Fruit fly (Drosophila melanogaster) whole organism, embryonic: ENCODE measurements around the gene mus301.

Experiments used
- CG10209 ChIP-seq: fragments of 200-800 bp; sonication (Bioruptor generic); optimal IDR thresholded peaks from 3 replicates; lab custom pipeline; 2017; ENCODE audit warnings: missing biosample characterization, mild to moderate bottlenecking, missing genetic modification characterization, missing genetic modification reagents
- CG12155 ChIP-seq: fragments of 200-800 bp; sonication (Bioruptor generic); optimal IDR thresholded peaks from 3 replicates; lab custom pipeline; 2016; ENCODE audit warnings: missing biosample characterization, missing genetic modification characterization
- CG13894 ChIP-seq: fragments of 200-800 bp; sonication (Bioruptor generic); optimal IDR thresholded peaks from 3 replicates; lab custom pipeline; 2018; ENCODE audit warnings: missing biosample characterization, mild to moderate bottlenecking, missing genetic modification characterization, moderate library complexity
- CG14050 ChIP-seq: fragments of 200-800 bp; sonication (Bioruptor generic); IDR thresholded peaks from 3 replicates; pipeline ENCODE4 v1.3.6; 2022; ENCODE audit warnings: missing biosample characterization, missing genetic modification characterization
- CG14860 ChIP-seq: fragments of 200-800 bp; sonication (Bioruptor generic); IDR thresholded peaks from 3 replicates; pipeline ENCODE4 v1.3.6; 2022; ENCODE audit warnings: missing biosample characterization, missing genetic modification characterization; ENCODE audit not compliant: partially characterized antibody
- CG15696 ChIP-seq: fragments of 200-800 bp; sonication (Bioruptor generic); optimal IDR thresholded peaks from 2 replicates; lab custom pipeline; 2019; ENCODE audit warnings: missing biosample characterization, mild to moderate bottlenecking, missing genetic modification characterization, moderate library complexity
- CG2120 ChIP-seq: fragments of 200-800 bp; sonication (Bioruptor generic); optimal IDR thresholded peaks from 3 replicates; lab custom pipeline; 2016; ENCODE audit warnings: missing biosample characterization, missing genetic modification characterization
- CG31365 ChIP-seq: fragments of 200-800 bp; sonication (Bioruptor generic); optimal IDR thresholded peaks from 2 replicates; lab custom pipeline; 2018; ENCODE audit warnings: missing biosample characterization, mild to moderate bottlenecking, missing genetic modification characterization
- CG3281 ChIP-seq: fragments of 200-800 bp; sonication (Bioruptor generic); optimal IDR thresholded peaks from 3 replicates; lab custom pipeline; 2017; ENCODE audit warnings: missing biosample characterization, mild to moderate bottlenecking, missing genetic modification characterization
- CG33213 ChIP-seq: fragments of 200-800 bp; sonication (Bioruptor generic); optimal IDR thresholded peaks from 3 replicates; lab custom pipeline; 2016; ENCODE audit warnings: missing biosample characterization, missing genetic modification characterization
- CG34376 ChIP-seq: fragments of 200-800 bp; sonication (Bioruptor generic); optimal IDR thresholded peaks from 2 replicates; lab custom pipeline; 2018; ENCODE audit warnings: missing biosample characterization, mild to moderate bottlenecking, missing genetic modification characterization
- CG3726 ChIP-seq: fragments of 200-800 bp; sonication (Bioruptor generic); IDR thresholded peaks from 3 replicates; pipeline ENCODE4, ENCODE4 v1.3.6; 2022; ENCODE audit warnings: missing biosample characterization, missing genetic modification characterization
- CG5245 ChIP-seq: fragments of 200-800 bp; sonication (Bioruptor generic); optimal IDR thresholded peaks from 3 replicates; lab custom pipeline; 2016; ENCODE audit warnings: missing biosample characterization, missing genetic modification characterization
- CG6854 ChIP-seq: fragments of 200-800 bp; sonication (Bioruptor generic); optimal IDR thresholded peaks from 3 replicates; lab custom pipeline; 2017; ENCODE audit warnings: missing biosample characterization, mild to moderate bottlenecking, missing genetic modification characterization
- CG8089 ChIP-seq: fragments of 200-800 bp; sonication (Bioruptor generic); optimal IDR thresholded peaks from 3 replicates; lab custom pipeline; 2016; ENCODE audit warnings: missing biosample characterization, missing genetic modification characterization
- CG8388 ChIP-seq: fragments of 200-800 bp; sonication (Bioruptor generic); optimal IDR thresholded peaks from 2 replicates; lab custom pipeline; 2019; ENCODE audit warnings: missing biosample characterization, mild to moderate bottlenecking, missing genetic modification characterization, moderate library complexity
- CG8478 ChIP-seq: fragments of >200 bp; optimal IDR thresholded peaks from 2 replicates; lab custom pipeline; 2018
- CG9727 ChIP-seq: fragments of 200-800 bp; sonication (Bioruptor generic); optimal IDR thresholded peaks from 3 replicates; lab custom pipeline; 2017; ENCODE audit warnings: missing biosample characterization, mild to moderate bottlenecking, missing genetic modification characterization
- CG9876 ChIP-seq: fragments of 200-800 bp; sonication (Bioruptor generic); optimal IDR thresholded peaks from 2 replicates; lab custom pipeline; 2016; ENCODE audit warnings: missing biosample characterization, missing genetic modification characterization
- CG9932 ChIP-seq: fragments of 200-800 bp; sonication (Bioruptor generic); IDR thresholded peaks from 2 replicates; pipeline ENCODE4 v1.3.6; 2022; ENCODE audit warnings: missing biosample characterization, missing genetic modification characterization
- Camta ChIP-seq: fragments of 200-800 bp; sonication (Bioruptor generic); optimal IDR thresholded peaks from 2 replicates; lab custom pipeline; 2016; ENCODE audit warnings: missing biosample characterization, missing genetic modification characterization
- Dip2 ChIP-seq: fragments of 200-800 bp; sonication (Bioruptor generic); IDR thresholded peaks from 2 replicates; pipeline ENCODE4 v1.3.6; 2022; ENCODE audit warnings: missing biosample characterization, missing genetic modification characterization
- Elba2 ChIP-seq: fragments of 200-800 bp; sonication (Bioruptor generic); optimal IDR thresholded peaks from 3 replicates; lab custom pipeline; 2016; ENCODE audit warnings: missing biosample characterization, missing genetic modification characterization
- Fer1 ChIP-seq: fragments of 200-800 bp; sonication (Bioruptor generic); optimal IDR thresholded peaks from 2 replicates; lab custom pipeline; 2017; ENCODE audit warnings: missing biosample characterization, mild to moderate bottlenecking, missing genetic modification characterization
- HLH4C ChIP-seq: fragments of 200-800 bp; sonication (Bioruptor generic); IDR thresholded peaks from 3 replicates; pipeline ENCODE4 v1.3.6; 2022; ENCODE audit warnings: missing biosample characterization, missing genetic modification characterization; ENCODE audit not compliant: partially characterized antibody
- Hmr ChIP-seq: fragments of 200-800 bp; sonication (Bioruptor generic); optimal IDR thresholded peaks from 3 replicates; lab custom pipeline; 2017; ENCODE audit warnings: mild to moderate bottlenecking, missing biosample characterization, missing genetic modification reagents, missing genetic modification characterization
- MTF-1 ChIP-seq: fragments of 200-800 bp; sonication (Bioruptor generic); optimal IDR thresholded peaks from 2 replicates; lab custom pipeline; 2018; ENCODE audit warnings: missing biosample characterization, mild to moderate bottlenecking, missing genetic modification characterization, borderline replicate concordance
- Mes4 ChIP-seq: fragments of 200-800 bp; sonication (Bioruptor generic); optimal IDR thresholded peaks from 2 replicates; lab custom pipeline; 2016; ENCODE audit warnings: missing biosample characterization, missing genetic modification characterization
- Xrp1 ChIP-seq: fragments of 200-800 bp; sonication (Bioruptor generic); IDR thresholded peaks from 2 replicates; pipeline ENCODE4 v1.3.6; 2022; ENCODE audit warnings: missing biosample characterization, missing genetic modification characterization
- chn ChIP-seq: fragments of 200-800 bp; sonication (Bioruptor generic); optimal IDR thresholded peaks from 2 replicates; lab custom pipeline; 2016; ENCODE audit warnings: missing biosample characterization, missing genetic modification characterization
- dysf ChIP-seq: fragments of 200-800 bp; sonication (Bioruptor generic); IDR thresholded peaks from 3 replicates; pipeline ENCODE4 v1.3.6; 2022; ENCODE audit warnings: missing biosample characterization, missing genetic modification characterization
- fd3F ChIP-seq: fragments of 200-800 bp; sonication (Bioruptor generic); optimal IDR thresholded peaks from 2 replicates; lab custom pipeline; 2018; ENCODE audit warnings: missing biosample characterization, mild to moderate bottlenecking, missing genetic modification characterization, moderate library complexity
- jumu ChIP-seq: fragments of 200-800 bp; sonication (Bioruptor generic); optimal IDR thresholded peaks from 3 replicates; lab custom pipeline; 2016; ENCODE audit warnings: missing biosample characterization, missing genetic modification characterization
- mirr ChIP-seq: fragments of 200-800 bp; sonication (Bioruptor generic); optimal IDR thresholded peaks from 3 replicates; lab custom pipeline; 2018; ENCODE audit warnings: missing biosample characterization, mild to moderate bottlenecking, missing genetic modification characterization
- pita ChIP-seq: fragments of 200-800 bp; sonication (Bioruptor generic); optimal IDR thresholded peaks from 2 replicates; lab custom pipeline; 2017; ENCODE audit warnings: missing biosample characterization, mild to moderate bottlenecking, missing genetic modification characterization
- pnt ChIP-seq: fragments of 200-800 bp; sonication (Bioruptor generic); optimal IDR thresholded peaks from 3 replicates; lab custom pipeline; 2016; ENCODE audit warnings: missing biosample characterization, missing genetic modification characterization
- prd ChIP-seq, 3 experiments: fragments of >200 bp in 2 of 3; fragments of 200-800 bp in 1 of 3; sonication (Bioruptor generic) in 1 of 3; optimal IDR thresholded peaks in 2 of 3; IDR thresholded peaks in 1 of 3; 2 replicates in 2 of 3; 3 replicates in 1 of 3; pipeline versions ENCODE4 v1.3.6 to Lab custom; 2017 to 2022; ENCODE audit warnings: missing biosample characterization in 1 of 3, missing genetic modification characterization in 1 of 3
- run ChIP-seq: fragments of 200-800 bp; sonication (Bioruptor generic); optimal IDR thresholded peaks from 3 replicates; lab custom pipeline; 2018; ENCODE audit warnings: missing biosample characterization, mild to moderate bottlenecking, missing genetic modification characterization
- salm ChIP-seq: fragments of 200-800 bp; sonication (Bioruptor generic); optimal IDR thresholded peaks from 2 replicates; lab custom pipeline; 2018; ENCODE audit warnings: missing biosample characterization, mild to moderate bottlenecking, missing genetic modification characterization
- sd ChIP-seq: fragments of 200-800 bp; sonication (Bioruptor generic); optimal IDR thresholded peaks from 3 replicates; lab custom pipeline; 2018; ENCODE audit warnings: missing biosample characterization, mild to moderate bottlenecking, missing genetic modification characterization, moderate library complexity
- slou ChIP-seq: fragments of 200-800 bp; sonication (Bioruptor generic); optimal IDR thresholded peaks from 3 replicates; lab custom pipeline; 2016; ENCODE audit warnings: missing biosample characterization, missing genetic modification characterization
- sr ChIP-seq: fragments of 200-800 bp; sonication (Bioruptor generic); IDR thresholded peaks from 3 replicates; pipeline ENCODE4 v1.3.6; 2022; ENCODE audit warnings: missing biosample characterization, missing genetic modification characterization
- sug ChIP-seq: fragments of 200-800 bp; optimal IDR thresholded peaks from 2 replicates; lab custom pipeline; 2019; ENCODE audit warnings: missing biosample characterization, mild to moderate bottlenecking, missing genetic modification characterization, moderate library complexity
- trem ChIP-seq: fragments of 200-800 bp; optimal IDR thresholded peaks from 3 replicates; lab custom pipeline; 2019; ENCODE audit warnings: missing biosample characterization, mild to moderate bottlenecking, missing genetic modification characterization, moderate library complexity
- tup ChIP-seq: fragments of 200-800 bp; sonication (Bioruptor generic); optimal IDR thresholded peaks from 2 replicates; lab custom pipeline; 2016; ENCODE audit warnings: missing biosample characterization, mild to moderate bottlenecking, missing genetic modification characterization, moderate library complexity
- unc-4 ChIP-seq: fragments of 200-800 bp; sonication (Bioruptor generic); IDR thresholded peaks from 2 replicates; pipeline ENCODE4 v1.3.6; 2022; ENCODE audit warnings: missing biosample characterization, missing genetic modification characterization; ENCODE audit not compliant: partially characterized antibody
- vvl ChIP-seq: fragments of 200-800 bp; sonication (Bioruptor generic); IDR thresholded peaks from 2 replicates; pipeline ENCODE4 v1.3.6; 2022; ENCODE audit warnings: missing biosample characterization, missing genetic modification characterization
- wek ChIP-seq: fragments of 200-800 bp; sonication (Bioruptor generic); optimal IDR thresholded peaks from 3 replicates; lab custom pipeline; 2018; ENCODE audit warnings: missing biosample characterization, mild to moderate bottlenecking, missing genetic modification characterization, moderate library complexity
- zen ChIP-seq: fragments of 200-800 bp; sonication (Bioruptor generic); optimal IDR thresholded peaks from 3 replicates; lab custom pipeline; 2018; ENCODE audit warnings: missing biosample characterization, mild to moderate bottlenecking, missing genetic modification characterization, moderate library complexity

Gene mus301

DNA sequence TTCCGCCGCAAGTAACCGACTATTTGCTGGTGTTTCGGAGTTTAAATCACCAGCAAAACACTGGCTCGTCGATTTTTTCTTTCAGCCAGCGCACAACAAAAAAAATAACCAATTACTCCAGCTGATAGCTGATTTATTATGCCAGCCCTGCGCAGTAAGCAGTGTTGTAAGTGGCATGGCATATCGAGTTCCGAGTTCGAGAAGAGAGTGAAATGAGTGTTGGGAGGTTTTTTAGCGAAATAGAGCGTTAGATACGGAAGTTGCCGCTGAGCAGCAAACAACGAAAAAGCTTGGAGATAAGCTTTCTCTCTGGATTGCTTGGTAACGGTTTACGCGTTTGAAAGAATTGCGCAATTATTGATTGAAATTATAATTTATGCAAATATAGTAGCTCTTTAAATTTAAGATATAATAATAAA lies 45.9 kb upstream of the mus301 start, which contains the start of gene CG7565 (continued):
- TF ChIP-seq CG8388 (GFP tag; lab: Kevin White, UChicago) (no peak), CG15696 (tag; lab: Kevin White, UChicago) (no peak), run (tag; lab: Kevin White, UChicago) (no peak), CG31365 (tag; lab: Kevin White, UChicago) (peak; percentile 33), CG2120 (GFP tag; lab: Kevin White, UChicago) (peak; percentile 72), Mes4 (GFP tag; lab: Kevin White, UChicago) (no peak)

DNA sequence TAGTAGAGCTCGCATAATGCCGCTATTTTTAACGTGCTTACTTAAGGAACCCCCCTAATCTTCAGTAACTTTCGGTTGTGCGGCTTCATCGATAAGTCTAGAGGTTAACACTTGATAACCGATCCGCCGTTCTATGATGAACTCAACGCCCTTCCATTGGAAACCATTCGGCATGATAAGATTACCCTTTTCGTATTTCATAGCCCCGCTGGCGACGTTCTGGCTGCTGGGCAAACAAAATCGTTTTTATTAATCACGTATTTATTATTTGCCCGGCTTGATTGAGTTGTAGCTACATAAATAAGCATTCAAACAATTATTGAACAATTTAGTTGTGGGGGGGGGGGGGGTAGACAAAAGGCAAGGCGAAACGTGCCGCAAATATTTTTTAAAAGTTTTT lies 44.1 kb upstream of the mus301 start:
- TF ChIP-seq fd3F: peak; percentile 13
- TF ChIP-seq Hmr (GFP tag; lab: Kevin White, UChicago): peak; percentile 68
- no peak for TF ChIP-seq zen (tag; lab: Kevin White, UChicago)
- TF ChIP-seq CG34376: peak; percentile 95
- no peak for TF ChIP-seq MTF-1 (GFP tag; lab: Kevin White, UChicago)
- no peak for TF ChIP-seq CG15696 (tag; lab: Kevin White, UChicago)
- TF ChIP-seq CG14860 (GFP tag; lab: Robert Waterston, UW): no peak
- TF ChIP-seq CG5245 (GFP tag; lab: Kevin White, UChicago): no peak
- no peak for TF ChIP-seq sr (GFP tag; lab: Robert Waterston, UW)
- no peak for TF ChIP-seq CG3726
- no peak for TF ChIP-seq CG8478 (lab: Kevin White, UChicago)
- peak; percentile 20; the same call in 1 of the 3 replicates for TF ChIP-seq dysf (GFP tag; lab: Robert Waterston, UW)
- TF ChIP-seq CG3281 (GFP tag; lab: Kevin White, UChicago): peak; percentile 10
- no peak for TF ChIP-seq Elba2 (GFP tag; lab: Kevin White, UChicago)
- TF ChIP-seq CG12155 (GFP tag; lab: Kevin White, UChicago): no peak
- peak; percentile 90 for TF ChIP-seq sd (tag; lab: Kevin White, UChicago)
- TF ChIP-seq CG9932 (GFP tag; lab: Robert Waterston, UW): no peak
- no peak for TF ChIP-seq CG9876 (GFP tag; lab: Kevin White, UChicago)
- no peak for TF ChIP-seq unc-4 (GFP tag; lab: Robert Waterston, UW)
- peak; percentile 15 for TF ChIP-seq CG10209 (GFP tag; lab: Kevin White, UChicago)
- TF ChIP-seq Fer1: peak; percentile 47
- no peak for TF ChIP-seq prd (optimal IDR thresholded peaks at IDR 0.05; lab: Kevin White, UChicago)
- no peak for TF ChIP-seq prd (GFP tag; IDR thresholded peaks at IDR 0.05; lab: Robert Waterston, UW)
- TF ChIP-seq pita (GFP tag; lab: Kevin White, UChicago): no peak
- no peak for TF ChIP-seq CG8089 (GFP tag; lab: Kevin White, UChicago)
- TF ChIP-seq CG33213 (GFP tag; lab: Kevin White, UChicago): no peak
- no peak for TF ChIP-seq vvl (GFP tag; lab: Robert Waterston, UW)
- TF ChIP-seq Camta: no peak
- no peak for TF ChIP-seq CG31365 (tag; lab: Kevin White, UChicago)
- no peak for TF ChIP-seq pnt (GFP tag; lab: Kevin White, UChicago)
- no peak for TF ChIP-seq HLH4C
- TF ChIP-seq tup (GFP tag; lab: Kevin White, UChicago): no peak
- no peak for TF ChIP-seq Dip2 (GFP tag; lab: Robert Waterston, UW)
- no peak for TF ChIP-seq slou (GFP tag; lab: Kevin White, UChicago)
- TF ChIP-seq sug (tag; lab: Kevin White, UChicago): peak; percentile 88
- TF ChIP-seq trem: no peak
- TF ChIP-seq chn (GFP tag; lab: Kevin White, UChicago): no peak
- TF ChIP-seq CG9727 (GFP tag; lab: Kevin White, UChicago): peak; percentile 34
- TF ChIP-seq jumu (GFP tag; lab: Kevin White, UChicago): no peak
- TF ChIP-seq salm (tag; lab: Kevin White, UChicago): peak; percentile 1
- peak; percentile 28 for TF ChIP-seq CG6854 (GFP tag; lab: Kevin White, UChicago)
- TF ChIP-seq CG13894 (tag; lab: Kevin White, UChicago): peak; percentile 21
- TF ChIP-seq mirr (GFP tag; lab: Kevin White, UChicago): peak; percentile 92
- TF ChIP-seq wek (GFP tag; lab: Kevin White, UChicago): peak; percentile 89
- TF ChIP-seq CG14050: no peak
- TF ChIP-seq Xrp1 (GFP tag; lab: Robert Waterston, UW): no peak
